Fruit fly (Drosophila melanogaster): Measurements from ENCODE around the gene CG34309.

DNA sequence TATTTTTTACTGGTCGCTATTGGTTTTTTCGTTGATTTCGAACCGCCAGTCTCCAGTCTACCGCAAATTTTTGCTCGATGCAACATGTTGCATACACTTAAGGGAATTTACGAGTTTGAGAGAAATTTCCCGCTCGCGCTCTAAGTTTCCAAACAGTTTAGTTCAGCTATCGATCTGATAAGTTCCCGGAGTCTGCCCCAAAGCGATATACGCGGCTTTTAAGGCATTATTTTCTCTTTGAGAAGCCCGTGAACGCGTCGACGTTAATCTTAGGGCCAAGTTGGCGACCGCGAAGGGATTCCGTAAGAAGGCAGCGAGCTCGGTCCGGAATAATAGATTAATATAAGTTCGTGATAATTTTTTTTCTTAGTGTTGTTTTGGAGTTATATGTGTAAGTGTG is 2.5 kb downstream of the CG34309 start:
- no peak for TF ChIP-seq h (optimal IDR thresholded peaks at IDR 0.05)
- TF ChIP-seq psq (optimal IDR thresholded peaks at IDR 0.05) = no peak
- TF ChIP-seq Myc (optimal IDR thresholded peaks at IDR 0.05) = no peak
- TF ChIP-seq Sin3A (optimal IDR thresholded peaks at IDR 0.05) = no peak
- TF ChIP-seq ttk (optimal IDR thresholded peaks at IDR 0.05) = no peak

Data from Kc167 (cell line).